Worm (Caenorhabditis elegans) whole organism, young adult: ENCODE results near the gene C55C3.4.

Source experiments
- hrde-1 ChIP-seq: sonication (generic microtip); optimal IDR thresholded peaks from 2 replicates; lab custom pipeline; 2016; ENCODE audit warnings: missing genetic modification characterization, mild to moderate bottlenecking, missing compliant biosample characterization, moderate library complexity, missing genotype, missing genetic modification reagents, borderline replicate concordance
- snpc-4 ChIP-seq, 5 experiments: fragments of 150-350 bp in 1 of 5; sonication (generic microtip) in 4 of 5; optimal IDR thresholded peaks; 2 replicates each; lab custom pipeline; 2014 to 2018; ENCODE audit warnings: missing genetic modification characterization in 5 of 5, missing biosample characterization in 3 of 5, antibody characterized with exemption in 2 of 5, mild to moderate bottlenecking in 2 of 5, missing compliant biosample characterization in 2 of 5, missing genotype in 2 of 5, moderate library complexity in 2 of 5, missing genetic modification reagents in 1 of 5
- unc-62 ChIP-seq: fragments of 150-350 bp; optimal IDR thresholded peaks from 2 replicates; lab custom pipeline; 2014; ENCODE audit warnings: missing biosample characterization, missing genetic modification reagents, missing genetic modification characterization

ce11 chrIV:5690386-5691080, 12.6 kb upstream of the C55C3.4 start, which contains the start of gene C55C3.8:
- TF ChIP-seq snpc-4 (GFP tag; optimal IDR thresholded peaks at IDR 0.05; lab: Kevin White, UChicago) (no peak), snpc-4 (tag; optimal IDR thresholded peaks at IDR 0.05; lab: Kevin White, UChicago) (no peak), hrde-1 (tag; lab: Kevin White, UChicago) (no peak), unc-62 (GFP tag; lab: Kevin White, UChicago) (no peak)
